Worm (Caenorhabditis elegans) whole organism, midembryonic: ENCODE measurements around the gene trf-1.

ENCODE experiments used
- flt-1 ChIP-seq: fragments of 200-800 bp; sonication (Bioruptor generic); IDR thresholded peaks from 2 replicates; pipeline ENCODE4 v1.3.6; 2022; ENCODE audit warnings: missing genetic modification characterization, missing compliant biosample characterization
- ztf-23 ChIP-seq: fragments of 200-800 bp; sonication (Bioruptor generic); IDR thresholded peaks from 2 replicates; pipeline ENCODE4 v1.3.6; 2022; ENCODE audit warnings: missing genetic modification reagents, missing genetic modification characterization, missing compliant biosample characterization
- ztf-29 ChIP-seq: fragments of 200-800 bp; sonication (Bioruptor generic); IDR thresholded peaks from 2 replicates; pipeline ENCODE4 v1.3.6; 2022; ENCODE audit warnings: missing genetic modification reagents, missing genetic modification characterization, missing compliant biosample characterization

- no peak for TF ChIP-seq ztf-23 (GFP tag; lab: Robert Waterston, UW)
- TF ChIP-seq ztf-29 = no peak
- no peak for TF ChIP-seq flt-1 (GFP tag; lab: Robert Waterston, UW)
Observed at ce11 chrIII:13457305-13457704, 27.0 kb downstream of the trf-1 start.
